Fruit fly (Drosophila melanogaster) whole organism, embryonic: ENCODE data around the gene TrpRS.

Experiments
- pros ChIP-seq: fragments of 200-800 bp; sonication (Bioruptor generic); optimal IDR thresholded peaks from 3 replicates; lab custom pipeline; 2019; ENCODE audit warnings: missing biosample characterization, mild to moderate bottlenecking, missing genetic modification characterization, moderate library complexity
- seq ChIP-seq: fragments of 200-800 bp; sonication (Bioruptor generic); IDR thresholded peaks from 2 replicates; pipeline ENCODE4 v1.3.6; 2022; ENCODE audit warnings: missing biosample characterization, missing genetic modification characterization
- wdn ChIP-seq: fragments of 200-800 bp; sonication (Bioruptor generic); IDR thresholded peaks from 2 replicates; pipeline ENCODE4 v1.3.6; 2022; ENCODE audit warnings: missing biosample characterization, missing genetic modification characterization

- TF ChIP-seq seq (GFP tag; lab: Robert Waterston, UW) (no peak), pros (GFP tag; lab: Kevin White, UChicago) (no peak), wdn (no peak)
Observed at dm6 chr3R:9258252-9259225, 8.2 kb downstream of the TrpRS start, which contains the start of the genes Ibf2 and Ibf1.
